Worm (Caenorhabditis elegans): ENCODE results near the gene rpl-11.2.

Gene rpl-11.2

ce11 chrX:2219453-2219852 lies 23.0 kb downstream of the rpl-11.2 start:
- TF ChIP-seq mcd-1 (GFP tag; IDR thresholded peaks at IDR 0.05) (no peak), dox-1 (GFP tag; IDR thresholded peaks at IDR 0.05) (no peak), lin-26 (GFP tag; IDR thresholded peaks at IDR 0.05) (no peak), T26A5.8 (tag; optimal IDR thresholded peaks at IDR 0.05) (no peak), egrh-3 (GFP tag; IDR thresholded peaks at IDR 0.05) (peak; percentile 67; the same call in 1 of the 2 replicates), hlh-26 (GFP tag; conservative IDR thresholded peaks at IDR 0.05) (no peak), ceh-40 (GFP tag; IDR thresholded peaks at IDR 0.05) (0 out of 2 replicates have a peak, but pooled peaks have one; percentile 33), nhr-80 (tag; optimal IDR thresholded peaks at IDR 0.05) (no peak), attf-3 (GFP tag; conservative IDR thresholded peaks at IDR 0.05) (no peak), egl-18 (GFP tag; IDR thresholded peaks at IDR 0.05) (no peak), ceh-79 (tag; optimal IDR thresholded peaks at IDR 0.05) (no peak), zfh-2 (GFP tag; conservative IDR thresholded peaks at IDR 0.05) (peak; percentile 80), hlh-12 (tag; optimal IDR thresholded peaks at IDR 0.05) (no peak), atf-7 (tag; optimal IDR thresholded peaks at IDR 0.05) (no peak), akir-1 (GFP tag; optimal IDR thresholded peaks at IDR 0.05) (no peak), F10E7.11 (tag; optimal IDR thresholded peaks at IDR 0.05) (no peak), F49E8.2 (tag; optimal IDR thresholded peaks at IDR 0.05; ENCODE audit: insufficient read depth) (no peak), let-607 (tag; optimal IDR thresholded peaks at IDR 0.05) (no peak), snpc-4 (GFP tag; optimal IDR thresholded peaks at IDR 0.05) (no peak), snpc-4 (tag; optimal IDR thresholded peaks at IDR 0.05) (peak in 2 of 4 experiments; percentile 79 to 83), lsy-27 (tag; optimal IDR thresholded peaks at IDR 0.05; ENCODE audit: borderline replicate concordance, insufficient read depth) (no peak), unc-62 (GFP tag; optimal IDR thresholded peaks at IDR 0.05) (no peak)

DNA sequence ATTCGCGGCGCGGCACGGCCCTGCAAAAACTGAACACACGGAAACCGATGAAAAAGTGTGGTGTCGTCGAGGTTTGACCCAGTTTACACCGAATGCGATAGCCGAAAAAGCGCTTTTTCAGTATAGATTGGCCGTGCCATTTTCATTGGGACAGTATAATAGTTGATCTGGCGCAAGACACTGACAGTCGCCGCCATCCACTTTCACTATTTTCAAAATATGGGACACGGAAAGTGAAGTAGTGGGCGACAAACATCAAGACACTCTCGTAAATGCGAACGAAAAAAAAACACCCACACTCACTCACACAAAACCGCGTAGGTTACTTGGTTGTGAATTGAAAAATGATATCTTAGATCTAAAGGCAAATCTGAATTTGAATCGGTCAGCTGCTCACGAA lies 23.4 kb downstream of the rpl-11.2 start:
- TF ChIP-seq cebp-1 (GFP tag; IDR thresholded peaks at IDR 0.05) (no peak), cebp-1 (tag; optimal IDR thresholded peaks at IDR 0.05) (peak; percentile 37), F52B5.7 (tag; optimal IDR thresholded peaks at IDR 0.05) (no peak), ZK185.1 (tag; optimal IDR thresholded peaks at IDR 0.05; ENCODE audit: poor library complexity, severe bottlenecking) (no peak)

DNA sequence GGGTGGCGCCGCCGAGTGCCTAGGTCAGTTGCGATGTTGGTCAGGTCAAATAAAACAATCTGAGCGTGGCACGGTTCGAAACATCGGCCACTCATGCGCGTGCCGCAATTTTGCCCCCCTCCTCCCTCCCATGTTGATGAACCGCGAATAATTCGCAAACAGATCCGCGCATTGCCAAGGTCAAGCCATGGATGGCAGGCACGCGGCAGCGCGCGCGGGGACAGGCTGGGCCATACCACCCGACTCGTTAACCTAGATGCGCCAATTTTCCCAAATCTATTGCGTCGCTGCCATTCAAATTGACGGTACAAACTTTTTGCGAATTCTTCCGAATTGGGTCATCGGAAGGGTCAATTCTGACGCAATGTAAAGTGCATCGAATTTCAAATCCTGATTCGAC lies 25.8 kb downstream of the rpl-11.2 start:
- no peak for TF ChIP-seq lin-26 (GFP tag; IDR thresholded peaks at IDR 0.05)
- TF ChIP-seq rcor-1 (GFP tag; IDR thresholded peaks at IDR 0.05): no peak
- no peak for TF ChIP-seq ceh-40 (GFP tag; IDR thresholded peaks at IDR 0.05)
- TF ChIP-seq somi-1 (GFP tag; optimal IDR thresholded peaks at IDR 0.05): no peak
- TF ChIP-seq lin-35 (GFP tag; optimal IDR thresholded peaks at IDR 0.05): no peak
- no peak for TF ChIP-seq unc-130 (GFP tag; optimal IDR thresholded peaks at IDR 0.05)
- TF ChIP-seq Y56A3A.18 (GFP tag; IDR thresholded peaks at IDR 0.05): no peak
- TF ChIP-seq rec-8 (tag; optimal IDR thresholded peaks at IDR 0.05): no peak
- TF ChIP-seq lin-40 (tag; optimal IDR thresholded peaks at IDR 0.05): no peak
- no peak for TF ChIP-seq nfya-2 (GFP tag; IDR thresholded peaks at IDR 0.05)
- 0 out of 2 replicates have a peak, but pooled peaks have one; percentile 39 for TF ChIP-seq nfyb-1 (GFP tag; IDR thresholded peaks at IDR 0.05)
- TF ChIP-seq ztf-25 (GFP tag; IDR thresholded peaks at IDR 0.05): 0 out of 2 replicates have a peak, but pooled peaks have one; percentile 50
- no peak for TF ChIP-seq F57C9.4 (tag; optimal IDR thresholded peaks at IDR 0.05)
- no peak for TF ChIP-seq ceh-100 (GFP tag; IDR thresholded peaks at IDR 0.05)
- TF ChIP-seq tlf-1 (GFP tag; optimal IDR thresholded peaks at IDR 0.05): no peak
- TF ChIP-seq hsf-1 (GFP tag; IDR thresholded peaks at IDR 0.05): no peak
- no peak for TF ChIP-seq dox-1 (GFP tag; IDR thresholded peaks at IDR 0.05)
- TF ChIP-seq sea-2 (GFP tag; IDR thresholded peaks at IDR 0.05): 0 out of 2 replicates have a peak, but pooled peaks have one; percentile 44
- TF ChIP-seq Y53G8AR.9 (GFP tag; conservative IDR thresholded peaks at IDR 0.05): no peak
- no peak for TF ChIP-seq madf-3 (GFP tag; IDR thresholded peaks at IDR 0.05)
- no peak for TF ChIP-seq tbp1 (GFP tag; optimal IDR thresholded peaks at IDR 0.05)
- TF ChIP-seq snpc-1.1 (tag; optimal IDR thresholded peaks at IDR 0.05; ENCODE audit: insufficient read depth): no peak
- TF ChIP-seq mes-4 (tag; optimal IDR thresholded peaks at IDR 0.05): no peak
- no peak for TF ChIP-seq T26A5.8 (tag; optimal IDR thresholded peaks at IDR 0.05)
